Worm (Caenorhabditis elegans): Measurements from ENCODE around the gene T18D3.6.

The T18D3.6 gene

DNA sequence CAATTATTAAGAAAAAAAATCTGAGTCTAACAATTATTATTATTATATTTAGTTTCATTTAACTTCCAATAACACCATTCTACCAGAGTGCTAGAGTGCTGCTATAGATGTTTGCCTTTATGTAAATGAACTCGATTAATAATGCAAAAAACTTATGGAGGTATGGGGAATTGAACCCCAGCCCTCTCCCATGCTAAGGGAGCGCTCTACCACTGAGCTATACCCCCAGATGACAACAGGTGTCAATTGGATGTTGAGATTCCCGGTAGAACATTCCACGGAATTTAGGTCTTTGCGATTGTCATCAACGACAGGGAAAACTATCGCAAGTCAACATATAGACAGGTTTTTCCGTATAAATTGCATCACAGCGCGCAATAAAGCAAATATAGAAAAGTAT is 8.3 kb downstream of the T18D3.6 start:
- TF ChIP-seq ztf-29 (GFP tag; IDR thresholded peaks at IDR 0.05) (peak; percentile 52; the same call in 1 of the 2 replicates), ref-1 (GFP tag; conservative IDR thresholded peaks at IDR 0.05) (peak; percentile 52; the same call in 1 of the 2 replicates), med-1 (GFP tag; optimal IDR thresholded peaks at IDR 0.05; ENCODE audit: insufficient read depth) (peak; percentile 31), cog-1 (tag; optimal IDR thresholded peaks at IDR 0.05) (peak; percentile 62), klf-2 (GFP tag; conservative IDR thresholded peaks at IDR 0.05) (peak; percentile 70), ztf-23 (GFP tag; IDR thresholded peaks at IDR 0.05) (peak; percentile 81), flt-1 (GFP tag; IDR thresholded peaks at IDR 0.05) (peak; percentile 93), T22C8.4 (GFP tag; IDR thresholded peaks at IDR 0.05) (peak; percentile 79), tab-1 (GFP tag; IDR thresholded peaks at IDR 0.05) (peak; percentile 87)

DNA sequence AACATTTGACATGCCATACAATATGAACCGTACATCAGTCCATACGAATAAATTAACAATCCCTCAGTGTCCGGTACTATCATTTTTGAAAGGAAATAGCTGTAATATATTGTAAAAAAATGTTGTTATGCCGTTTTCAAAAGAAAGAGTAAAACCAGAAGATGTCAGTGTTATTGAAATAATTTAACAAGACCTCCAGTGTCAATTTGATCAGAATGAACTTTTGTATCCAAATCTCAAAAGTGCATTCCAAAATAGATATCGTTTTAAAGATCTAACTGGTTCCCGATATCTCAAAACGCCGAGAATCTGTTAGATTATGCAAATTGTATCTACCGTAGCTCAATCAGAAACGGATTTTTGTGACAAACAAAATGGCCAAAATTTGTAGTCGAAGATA is 11.9 kb downstream of the T18D3.6 start, which contains the start of gene odr-7:
Gene odr-7 (minus strand): TSS at position 101 of the 400 bp plus-strand sequence.
- TF ChIP-seq ztf-23 (GFP tag; IDR thresholded peaks at IDR 0.05) = no peak
- TF ChIP-seq flt-1 (GFP tag; IDR thresholded peaks at IDR 0.05) = no peak
- TF ChIP-seq cog-1 (tag; optimal IDR thresholded peaks at IDR 0.05) = no peak
- TF ChIP-seq tab-1 (GFP tag; IDR thresholded peaks at IDR 0.05) = no peak
- TF ChIP-seq med-1 (GFP tag; optimal IDR thresholded peaks at IDR 0.05; ENCODE audit: insufficient read depth) = no peak
- TF ChIP-seq ref-1 (GFP tag; conservative IDR thresholded peaks at IDR 0.05) = no peak
- TF ChIP-seq ztf-29 (GFP tag; IDR thresholded peaks at IDR 0.05) = no peak
- no peak for TF ChIP-seq T22C8.4 (GFP tag; IDR thresholded peaks at IDR 0.05)
- TF ChIP-seq klf-2 (GFP tag; conservative IDR thresholded peaks at IDR 0.05) = no peak

DNA sequence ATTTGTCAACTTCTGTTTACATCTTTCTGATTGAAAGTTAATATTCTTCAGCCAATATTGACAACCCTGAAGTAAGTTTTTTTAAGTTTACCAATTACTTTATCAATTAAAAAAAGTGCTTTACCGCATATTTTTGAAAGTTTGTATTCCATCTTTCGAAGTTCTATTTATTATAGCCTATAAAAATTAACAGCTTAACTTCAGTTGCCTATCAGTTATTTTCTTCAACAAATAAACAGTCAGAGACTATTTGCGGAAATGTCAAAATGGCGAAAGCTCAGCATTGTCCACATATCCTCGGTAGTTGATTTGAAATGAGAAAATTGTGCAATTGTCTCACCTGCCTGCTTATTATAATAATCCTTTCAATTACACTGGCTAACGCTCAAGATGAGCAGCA is 13.8 kb downstream of the T18D3.6 start, which contains the start of gene T18D3.5:
Gene T18D3.5 (plus strand): TSS at position 301 of the 400 bp plus-strand sequence.
- no peak for TF ChIP-seq med-1 (GFP tag; optimal IDR thresholded peaks at IDR 0.05; ENCODE audit: insufficient read depth)
- no peak for TF ChIP-seq T22C8.4 (GFP tag; IDR thresholded peaks at IDR 0.05)
- no peak for TF ChIP-seq cog-1 (tag; optimal IDR thresholded peaks at IDR 0.05)
- TF ChIP-seq flt-1 (GFP tag; IDR thresholded peaks at IDR 0.05) = no peak
- no peak for TF ChIP-seq ztf-29 (GFP tag; IDR thresholded peaks at IDR 0.05)
- TF ChIP-seq tab-1 (GFP tag; IDR thresholded peaks at IDR 0.05) = no peak
- no peak for TF ChIP-seq klf-2 (GFP tag; conservative IDR thresholded peaks at IDR 0.05)
- no peak for TF ChIP-seq ref-1 (GFP tag; conservative IDR thresholded peaks at IDR 0.05)
- TF ChIP-seq ztf-23 (GFP tag; IDR thresholded peaks at IDR 0.05) = no peak

DNA sequence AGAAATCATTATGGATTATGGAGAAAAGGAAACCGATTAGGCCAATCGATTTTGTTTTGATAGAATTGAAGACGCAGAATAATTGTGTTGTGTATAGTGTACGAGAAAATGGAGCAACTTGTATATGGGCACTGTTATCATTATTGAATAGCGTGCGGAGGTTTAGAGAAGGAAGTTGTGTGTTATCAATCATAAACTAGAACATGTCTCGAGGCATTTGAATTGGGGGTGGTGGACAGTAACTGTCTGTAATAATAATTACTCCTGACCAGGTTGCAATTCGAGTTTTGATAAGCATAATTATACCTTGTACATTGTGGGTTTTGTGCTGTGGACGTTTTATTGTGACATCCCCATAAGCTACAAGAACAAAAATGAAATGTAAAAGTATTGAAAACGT is 17.1 kb downstream of the T18D3.6 start, which contains the start of gene cdf-2:
Gene cdf-2 (minus strand): TSS at position 149 of the 400 bp plus-strand sequence.
- no peak for TF ChIP-seq med-1 (GFP tag; optimal IDR thresholded peaks at IDR 0.05; ENCODE audit: insufficient read depth)
- TF ChIP-seq klf-2 (GFP tag; conservative IDR thresholded peaks at IDR 0.05) = no peak
- TF ChIP-seq ref-1 (GFP tag; conservative IDR thresholded peaks at IDR 0.05) = no peak

DNA sequence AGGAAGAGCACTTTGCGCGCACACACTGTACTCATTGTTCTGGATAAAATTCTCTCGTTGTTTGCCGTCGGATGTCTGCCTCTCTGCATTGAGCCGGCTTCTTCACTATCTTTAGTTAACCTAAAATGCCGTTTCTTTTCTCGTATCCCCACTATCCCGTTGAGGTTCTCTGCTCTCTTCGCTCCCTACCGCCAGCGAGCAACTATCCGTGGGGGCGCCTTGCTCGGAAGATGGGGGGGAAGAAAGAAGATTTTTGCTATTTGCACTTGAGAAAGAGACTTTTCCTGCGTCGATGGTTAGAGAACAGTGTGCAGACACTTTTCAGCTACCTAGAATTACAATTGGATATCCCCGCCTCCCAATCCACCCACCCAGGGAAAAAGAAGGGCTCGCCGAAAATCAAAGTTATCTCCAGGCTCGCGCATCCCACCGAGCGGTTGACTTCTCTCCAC is 18.0 kb downstream of the T18D3.6 start, which contains the start of gene myo-2:
Gene myo-2 (plus strand): TSS at position 402 of the 452 bp plus-strand sequence.
- 0 out of 2 replicates have a peak, but pooled peaks have one; percentile 39 for TF ChIP-seq tab-1 (GFP tag; IDR thresholded peaks at IDR 0.05)
- TF ChIP-seq cog-1 (tag; optimal IDR thresholded peaks at IDR 0.05) = no peak

DNA sequence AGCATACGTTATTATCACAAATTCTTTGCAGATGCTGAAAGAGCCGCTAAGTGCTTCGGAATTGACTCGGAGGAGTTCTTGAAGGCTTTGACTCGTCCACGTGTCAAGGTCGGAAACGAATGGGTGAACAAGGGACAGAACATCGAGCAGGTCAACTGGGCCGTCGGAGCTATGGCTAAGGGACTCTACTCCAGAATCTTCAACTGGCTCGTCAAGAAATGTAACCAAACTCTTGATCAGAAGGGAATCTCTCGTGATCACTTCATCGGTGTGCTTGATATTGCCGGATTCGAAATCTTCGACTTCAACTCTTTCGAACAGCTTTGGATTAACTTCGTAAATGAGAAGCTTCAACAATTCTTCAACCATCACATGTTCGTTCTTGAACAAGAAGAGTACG is 20.2 kb downstream of the T18D3.6 start:
- TF ChIP-seq ztf-29 (GFP tag; IDR thresholded peaks at IDR 0.05) = no peak
- no peak for TF ChIP-seq med-1 (GFP tag; optimal IDR thresholded peaks at IDR 0.05; ENCODE audit: insufficient read depth)
- no peak for TF ChIP-seq ztf-23 (GFP tag; IDR thresholded peaks at IDR 0.05)
- no peak for TF ChIP-seq klf-2 (GFP tag; conservative IDR thresholded peaks at IDR 0.05)
- no peak for TF ChIP-seq ref-1 (GFP tag; conservative IDR thresholded peaks at IDR 0.05)
- TF ChIP-seq flt-1 (GFP tag; IDR thresholded peaks at IDR 0.05) = no peak
- TF ChIP-seq T22C8.4 (GFP tag; IDR thresholded peaks at IDR 0.05) = no peak
- TF ChIP-seq cog-1 (tag; optimal IDR thresholded peaks at IDR 0.05) = no peak
- no peak for TF ChIP-seq tab-1 (GFP tag; IDR thresholded peaks at IDR 0.05)

DNA sequence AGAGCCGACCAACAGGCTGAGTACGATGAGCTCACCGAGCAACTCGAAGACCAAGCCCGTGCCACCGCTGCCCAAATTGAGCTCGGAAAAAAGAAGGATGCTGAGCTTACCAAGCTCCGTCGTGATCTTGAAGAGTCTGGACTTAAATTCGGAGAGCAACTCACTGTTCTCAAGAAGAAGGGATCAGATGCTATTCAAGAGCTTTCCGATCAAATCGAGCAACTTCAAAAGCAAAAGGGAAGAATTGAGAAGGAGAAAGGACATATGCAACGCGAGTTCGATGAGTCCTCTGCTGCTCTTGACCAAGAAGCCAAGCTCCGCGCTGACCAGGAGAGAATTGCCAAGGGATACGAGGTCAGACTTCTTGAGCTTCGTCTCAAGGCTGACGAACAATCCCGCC is 22.5 kb downstream of the T18D3.6 start:
- TF ChIP-seq T22C8.4 (GFP tag; IDR thresholded peaks at IDR 0.05) (no peak), klf-2 (GFP tag; conservative IDR thresholded peaks at IDR 0.05) (no peak), ztf-29 (GFP tag; IDR thresholded peaks at IDR 0.05) (no peak), cog-1 (tag; optimal IDR thresholded peaks at IDR 0.05) (no peak), ztf-23 (GFP tag; IDR thresholded peaks at IDR 0.05) (no peak), flt-1 (GFP tag; IDR thresholded peaks at IDR 0.05) (no peak), tab-1 (GFP tag; IDR thresholded peaks at IDR 0.05) (no peak), ref-1 (GFP tag; conservative IDR thresholded peaks at IDR 0.05) (no peak), med-1 (GFP tag; optimal IDR thresholded peaks at IDR 0.05; ENCODE audit: insufficient read depth) (no peak)

DNA sequence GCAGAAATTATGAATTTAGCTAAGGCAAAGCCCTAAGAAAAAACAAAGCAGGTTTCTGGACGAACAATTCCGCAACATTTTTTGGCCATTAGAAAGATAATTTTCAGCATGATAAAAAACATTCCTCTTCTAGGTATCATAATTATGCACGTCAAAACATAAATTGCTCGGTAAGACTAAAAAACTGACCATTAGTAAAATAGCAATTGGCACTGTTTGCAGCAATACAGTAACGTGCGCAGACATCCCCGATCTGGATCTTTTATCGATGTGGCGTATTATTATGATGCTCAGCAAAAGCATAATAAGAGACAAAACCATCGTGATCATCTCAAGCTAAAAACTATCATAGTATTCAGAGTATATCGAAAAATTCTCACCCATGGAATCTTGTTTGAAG is 26.7 kb downstream of the T18D3.6 start:
- TF ChIP-seq ztf-29 (GFP tag; IDR thresholded peaks at IDR 0.05) = no peak
- no peak for TF ChIP-seq klf-2 (GFP tag; conservative IDR thresholded peaks at IDR 0.05)
- TF ChIP-seq T22C8.4 (GFP tag; IDR thresholded peaks at IDR 0.05) = no peak

DNA sequence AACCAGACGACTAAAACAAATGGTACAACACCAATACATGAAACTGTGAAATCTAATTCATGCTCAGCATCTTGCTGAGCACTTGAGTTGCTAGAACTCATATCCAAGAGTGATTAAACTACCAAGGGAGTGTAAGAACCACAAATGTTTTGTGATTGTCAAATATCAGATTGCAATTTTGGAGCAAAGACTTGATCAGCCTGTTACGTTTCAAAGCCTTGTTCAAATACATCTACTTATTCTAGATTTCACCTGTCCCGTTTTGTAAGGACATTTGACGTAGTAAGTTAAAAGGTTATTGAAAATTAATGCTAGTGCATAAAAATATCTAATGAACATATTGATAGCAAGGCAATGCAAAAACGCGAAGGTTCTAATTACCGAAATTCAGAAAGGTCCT is 27.6 kb downstream of the T18D3.6 start, which contains the start of gene F45E6.1:
Gene F45E6.1 (minus strand): TSS at position 101 of the 400 bp plus-strand sequence.
- no peak for TF ChIP-seq ref-1 (GFP tag; conservative IDR thresholded peaks at IDR 0.05)
- no peak for TF ChIP-seq ztf-29 (GFP tag; IDR thresholded peaks at IDR 0.05)
- TF ChIP-seq med-1 (GFP tag; optimal IDR thresholded peaks at IDR 0.05; ENCODE audit: insufficient read depth) = no peak
- no peak for TF ChIP-seq cog-1 (tag; optimal IDR thresholded peaks at IDR 0.05)
- no peak for TF ChIP-seq flt-1 (GFP tag; IDR thresholded peaks at IDR 0.05)
- no peak for TF ChIP-seq klf-2 (GFP tag; conservative IDR thresholded peaks at IDR 0.05)
- TF ChIP-seq tab-1 (GFP tag; IDR thresholded peaks at IDR 0.05) = no peak
- TF ChIP-seq ztf-23 (GFP tag; IDR thresholded peaks at IDR 0.05) = no peak
- no peak for TF ChIP-seq T22C8.4 (GFP tag; IDR thresholded peaks at IDR 0.05)

DNA sequence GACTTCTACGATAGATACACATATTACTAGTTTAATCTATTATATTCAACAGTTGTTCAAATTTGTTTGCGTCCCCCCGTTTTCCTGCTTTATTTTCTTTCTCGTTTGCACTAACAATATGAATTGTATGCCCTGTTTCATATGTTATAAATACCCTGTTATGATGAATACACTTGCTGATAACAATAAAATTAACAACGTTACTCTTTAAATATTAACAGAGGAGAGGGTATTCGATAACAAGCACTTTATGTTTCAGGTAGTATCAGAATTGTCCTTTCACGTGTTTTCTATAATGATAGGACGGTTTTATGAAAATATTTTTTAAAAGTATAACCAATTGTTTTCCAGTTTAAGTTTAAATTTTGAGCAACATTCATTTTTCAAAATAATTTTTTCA is 28.8 kb downstream of the T18D3.6 start:
- no peak for TF ChIP-seq klf-2 (GFP tag; conservative IDR thresholded peaks at IDR 0.05)

Data from whole organism, midembryonic.